Fruit fly (Drosophila melanogaster): ENCODE measurements around the gene GluRIIA.

- TF ChIP-seq Myc (optimal IDR thresholded peaks at IDR 0.05): no peak
- no peak for TF ChIP-seq h (optimal IDR thresholded peaks at IDR 0.05)
Observed at dm6 chr2L:5553750-5554149, 1.1 kb upstream of the GluRIIA start, which contains the start of the genes CG14013 and CG14017.
